Fruit fly (Drosophila melanogaster): Measurements from ENCODE around the gene bab1.

Gene bab1

dm6 chr3L:1096944-1097911 lies 3.7 kb downstream of the bab1 start:
- no peak for TF ChIP-seq noc (tag; optimal IDR thresholded peaks at IDR 0.05)

- TF ChIP-seq noc (tag; optimal IDR thresholded peaks at IDR 0.05): no peak
Measured at dm6 chr3L:1095957-1096554, 4.8 kb downstream of the bab1 start.

- TF ChIP-seq noc (tag; optimal IDR thresholded peaks at IDR 0.05): no peak
Measured at dm6 chr3L:1094630-1095029, 6.3 kb downstream of the bab1 start.

- TF ChIP-seq noc (tag; optimal IDR thresholded peaks at IDR 0.05): no peak
Measured at dm6 chr3L:1094123-1094522, 6.8 kb downstream of the bab1 start.

- no peak for TF ChIP-seq noc (tag; optimal IDR thresholded peaks at IDR 0.05)
Measured at dm6 chr3L:1092853-1093838, 7.7 kb downstream of the bab1 start.

- TF ChIP-seq noc (tag; optimal IDR thresholded peaks at IDR 0.05): no peak
Measured at dm6 chr3L:1092253-1092652, 8.6 kb downstream of the bab1 start.

- TF ChIP-seq noc (tag; optimal IDR thresholded peaks at IDR 0.05): no peak
Measured at dm6 chr3L:1091006-1091559, 9.8 kb downstream of the bab1 start.

- TF ChIP-seq noc (tag; optimal IDR thresholded peaks at IDR 0.05): no peak
Measured at dm6 chr3L:1090424-1090895, 10.4 kb downstream of the bab1 start.

dm6 chr3L:1090002-1090401 lies 10.9 kb downstream of the bab1 start:
- TF ChIP-seq noc (tag; optimal IDR thresholded peaks at IDR 0.05): no peak

- no peak for TF ChIP-seq noc (tag; optimal IDR thresholded peaks at IDR 0.05)
Measured at dm6 chr3L:1089278-1089677, 11.6 kb downstream of the bab1 start.

dm6 chr3L:1088140-1088539 lies 12.7 kb downstream of the bab1 start:
- TF ChIP-seq noc (tag; optimal IDR thresholded peaks at IDR 0.05): no peak

dm6 chr3L:1087321-1087720 lies 13.6 kb downstream of the bab1 start:
- no peak for TF ChIP-seq noc (tag; optimal IDR thresholded peaks at IDR 0.05)

- TF ChIP-seq noc (tag; optimal IDR thresholded peaks at IDR 0.05): peak; percentile 6
Measured at dm6 chr3L:1086305-1086733, 14.6 kb downstream of the bab1 start.

- no peak for TF ChIP-seq noc (tag; optimal IDR thresholded peaks at IDR 0.05)
Measured at dm6 chr3L:1084380-1085097, 16.4 kb downstream of the bab1 start.

dm6 chr3L:1083323-1083722 lies 17.6 kb downstream of the bab1 start:
- TF ChIP-seq noc (tag; optimal IDR thresholded peaks at IDR 0.05): no peak
